Worm (Caenorhabditis elegans): ENCODE measurements around the gene F29G6.1.

F29G6.1 gene

DNA sequence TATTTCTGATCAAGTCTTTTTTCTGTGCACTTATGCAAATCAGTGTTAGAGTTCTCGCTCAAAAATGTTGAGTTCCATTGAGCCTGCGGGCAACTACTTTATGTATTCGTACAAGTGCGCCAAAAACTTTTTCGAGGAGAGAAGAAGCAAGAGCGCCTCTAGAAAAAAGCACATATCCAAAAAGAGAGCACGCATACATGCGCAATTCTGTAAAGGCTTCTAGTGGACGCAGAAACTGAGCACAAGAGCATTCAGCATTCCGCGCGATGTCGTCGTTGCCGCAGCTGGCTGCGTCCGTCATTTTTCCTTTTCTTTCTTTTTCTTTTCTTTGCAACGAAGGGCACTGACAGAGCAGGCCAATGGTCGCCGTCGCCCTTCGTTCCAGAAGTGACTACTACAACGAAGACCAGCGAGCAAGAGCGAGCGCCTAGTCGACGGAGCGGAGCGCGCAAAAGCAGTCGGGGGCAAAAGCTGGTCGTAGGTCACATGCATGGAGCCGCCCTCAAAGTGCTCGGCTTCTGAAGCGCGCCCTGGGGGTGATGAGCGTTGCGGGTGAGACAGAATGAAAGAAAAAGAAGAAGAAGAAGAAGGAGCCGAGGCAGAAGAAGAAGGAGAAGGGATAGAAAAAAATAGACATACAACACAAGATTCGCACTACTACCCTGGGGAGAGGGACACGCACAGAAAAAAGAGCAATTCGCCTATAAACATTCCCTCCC is 29.0 kb upstream of the F29G6.1 start (continued):
- TF ChIP-seq nhr-25 (tag; optimal IDR thresholded peaks at IDR 0.05) (no peak), skn-1 (tag; optimal IDR thresholded peaks at IDR 0.05) (peak; percentile 47), unc-39 (tag; optimal IDR thresholded peaks at IDR 0.05) (no peak), mml-1 (tag; optimal IDR thresholded peaks at IDR 0.05) (no peak), ama-1 (optimal IDR thresholded peaks at IDR 0.05) (peak; percentile 44), daf-12 (tag; optimal IDR thresholded peaks at IDR 0.05) (no peak), fos-1 (tag; optimal IDR thresholded peaks at IDR 0.05) (no peak), zag-1 (tag; optimal IDR thresholded peaks at IDR 0.05) (peak; percentile 56), elt-1 (tag; optimal IDR thresholded peaks at IDR 0.05) (peak; percentile 2), nhr-77 (tag; optimal IDR thresholded peaks at IDR 0.05) (no peak), hmg-11 (tag; optimal IDR thresholded peaks at IDR 0.05) (peak; percentile 69), mdl-1 (tag; optimal IDR thresholded peaks at IDR 0.05) (peak; percentile 7), nhr-237 (tag; optimal IDR thresholded peaks at IDR 0.05) (no peak), nhr-12 (tag; optimal IDR thresholded peaks at IDR 0.05) (no peak), jun-1 (tag; optimal IDR thresholded peaks at IDR 0.05) (peak; percentile 34)

DNA sequence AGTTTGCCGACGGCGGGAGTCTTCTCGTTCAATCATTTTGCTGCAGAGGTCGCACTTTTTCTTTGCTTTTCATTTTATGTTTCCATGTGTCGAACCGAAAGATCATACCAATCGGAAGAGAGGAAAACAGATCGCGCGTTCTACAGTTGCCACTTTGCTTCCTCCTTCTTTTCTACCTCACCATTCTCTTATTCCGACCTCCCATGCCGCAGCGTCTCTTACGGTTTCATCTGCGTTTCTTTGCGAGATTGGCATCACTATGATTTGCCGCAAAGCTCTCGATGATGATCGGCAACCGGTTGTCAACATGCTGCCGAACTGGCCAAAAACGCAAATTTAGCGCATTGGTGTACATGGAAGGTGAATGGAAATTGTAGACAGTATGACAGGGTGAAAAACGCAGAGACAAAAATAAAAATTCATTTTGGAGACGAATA is 27.9 kb upstream of the F29G6.1 start:
- TF ChIP-seq nfya-1 (tag; optimal IDR thresholded peaks at IDR 0.05; ENCODE audit: insufficient read depth) (peak; percentile 34), skn-1 (tag; optimal IDR thresholded peaks at IDR 0.05) (no peak), lin-39 (tag; optimal IDR thresholded peaks at IDR 0.05) (no peak), nhr-28 (tag; optimal IDR thresholded peaks at IDR 0.05) (no peak), pha-4 (tag; optimal IDR thresholded peaks at IDR 0.05) (peak; percentile 40), nhr-25 (tag; optimal IDR thresholded peaks at IDR 0.05) (peak; percentile 80), hmg-11 (tag; optimal IDR thresholded peaks at IDR 0.05) (peak; percentile 4)

DNA sequence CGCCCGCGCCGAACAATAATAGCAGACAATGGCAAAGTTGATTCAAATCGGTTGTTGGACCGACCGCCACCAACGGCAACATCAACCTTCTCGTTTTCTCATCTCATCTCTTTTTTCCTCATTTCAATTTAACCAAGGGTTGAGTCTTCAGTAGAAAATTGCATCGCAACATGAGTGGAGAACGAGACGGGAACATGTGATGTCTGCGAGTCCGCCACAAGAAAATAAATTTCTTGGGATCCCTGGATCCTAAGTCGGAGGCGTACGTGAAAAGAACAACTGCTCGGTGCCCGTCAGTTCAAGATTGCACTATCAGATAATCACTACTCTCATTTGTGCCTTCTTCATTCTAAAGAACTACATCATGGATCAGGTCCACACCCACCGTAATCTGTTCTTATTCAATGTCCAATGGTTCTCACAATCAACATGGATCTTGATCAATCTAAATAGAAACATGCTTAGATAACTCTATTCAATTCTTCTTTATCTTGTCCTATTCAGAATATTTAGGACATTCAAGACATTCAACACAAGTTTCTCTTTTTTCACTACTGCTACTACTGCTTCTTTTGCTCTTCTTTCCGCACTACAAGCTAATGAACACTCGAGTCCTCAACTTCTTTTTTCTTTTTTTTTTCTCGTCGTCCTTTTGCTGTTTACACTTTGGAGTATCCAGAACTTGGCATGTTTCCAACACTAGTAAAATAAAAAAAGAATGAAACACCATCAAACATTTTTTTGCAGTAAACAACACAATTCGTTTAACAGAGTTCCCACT is 27.3 kb upstream of the F29G6.1 start:
- peak in 1 of 3 experiments; percentile 31 for TF ChIP-seq elt-3 (tag; optimal IDR thresholded peaks at IDR 0.05)
- TF ChIP-seq egl-5 (tag; optimal IDR thresholded peaks at IDR 0.05) = peak; percentile 41
- TF ChIP-seq mdl-1 (tag; optimal IDR thresholded peaks at IDR 0.05) = no peak
- TF ChIP-seq fkh-10 (GFP tag; optimal IDR thresholded peaks at IDR 0.05) = peak; percentile 65
- peak; percentile 30 for TF ChIP-seq nfya-1 (tag; optimal IDR thresholded peaks at IDR 0.05; ENCODE audit: insufficient read depth)
- no peak for TF ChIP-seq ceh-9 (tag; optimal IDR thresholded peaks at IDR 0.05)

DNA sequence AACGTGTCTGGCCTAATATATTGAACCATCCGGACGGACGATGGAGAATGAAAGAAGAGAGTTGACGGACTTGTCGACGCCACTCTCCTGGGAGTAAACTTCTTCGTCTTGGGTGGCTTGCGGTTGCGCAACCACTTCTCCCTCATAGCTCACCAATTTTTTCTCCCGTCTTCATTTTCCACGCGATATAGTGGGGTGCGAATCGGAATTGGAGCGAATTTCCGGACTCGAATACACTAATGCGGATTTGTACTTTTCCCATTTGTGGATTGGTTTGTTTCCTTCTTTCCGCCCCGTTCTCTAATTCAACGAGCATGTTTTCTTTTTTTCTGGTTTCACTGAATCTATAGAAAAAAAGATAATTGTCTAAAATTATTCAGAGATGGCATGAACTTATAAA is 26.3 kb upstream of the F29G6.1 start:
- TF ChIP-seq lin-39 (tag; optimal IDR thresholded peaks at IDR 0.05) = peak; percentile 17
- no peak for TF ChIP-seq lsy-12 (tag; optimal IDR thresholded peaks at IDR 0.05)

DNA sequence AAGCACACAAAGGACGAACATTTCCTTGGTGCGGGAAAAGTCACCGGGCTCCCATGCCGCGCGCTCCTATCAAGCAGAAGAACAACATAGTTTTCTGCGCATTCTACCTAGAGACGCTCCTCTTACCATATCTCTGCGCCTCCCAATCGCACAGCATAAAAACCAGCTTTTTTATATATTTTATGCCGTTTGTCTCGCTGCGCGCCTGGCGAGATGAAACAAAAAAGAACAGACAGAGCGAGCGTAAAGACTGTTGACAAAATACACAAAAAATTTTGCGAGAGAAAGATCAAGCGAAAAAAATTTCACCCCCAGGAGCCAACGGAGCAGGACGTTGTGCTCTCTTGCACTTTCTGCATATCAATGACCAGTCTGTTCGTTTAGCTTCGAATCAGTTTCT is 24.3 kb upstream of the F29G6.1 start:
- TF ChIP-seq nhr-76 (tag; optimal IDR thresholded peaks at IDR 0.05) (no peak), pha-4 (tag; optimal IDR thresholded peaks at IDR 0.05) (peak; percentile 70), jun-1 (tag; optimal IDR thresholded peaks at IDR 0.05) (no peak), R02D3.7 (tag; optimal IDR thresholded peaks at IDR 0.05) (no peak), ama-1 (optimal IDR thresholded peaks at IDR 0.05) (peak; percentile 65), lin-39 (tag; optimal IDR thresholded peaks at IDR 0.05) (no peak)

DNA sequence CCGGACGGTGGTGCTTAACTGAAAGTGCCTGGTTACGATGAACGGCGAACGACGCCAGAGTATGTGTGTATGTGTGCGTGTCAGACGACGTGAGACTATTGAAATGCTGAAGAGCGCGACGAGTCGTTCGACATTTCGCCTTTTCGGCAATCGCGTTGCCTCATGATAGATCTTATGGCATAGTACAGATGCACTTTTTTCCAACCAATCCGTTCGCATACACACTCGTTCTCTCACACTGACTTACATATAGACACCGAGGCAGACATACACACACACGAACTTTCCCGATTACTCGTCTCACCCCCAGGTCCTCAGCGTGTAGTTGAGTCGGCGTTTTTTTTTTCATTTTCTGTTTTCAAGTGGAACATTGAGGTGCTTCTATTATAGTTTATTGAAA is 23.3 kb upstream of the F29G6.1 start:
- TF ChIP-seq nhr-23 (tag; optimal IDR thresholded peaks at IDR 0.05) (no peak), nfya-1 (tag; optimal IDR thresholded peaks at IDR 0.05; ENCODE audit: insufficient read depth) (peak; percentile 45), mdl-1 (tag; optimal IDR thresholded peaks at IDR 0.05) (no peak), ztf-11 (tag; optimal IDR thresholded peaks at IDR 0.05) (no peak), nhr-43 (tag; optimal IDR thresholded peaks at IDR 0.05; ENCODE audit: poor library complexity, severe bottlenecking) (peak; percentile 45), ceh-82 (tag; optimal IDR thresholded peaks at IDR 0.05) (no peak), egl-27 (tag; optimal IDR thresholded peaks at IDR 0.05) (no peak), nhr-76 (tag; optimal IDR thresholded peaks at IDR 0.05) (no peak), tbx-2 (tag; optimal IDR thresholded peaks at IDR 0.05) (peak; percentile 32), zag-1 (tag; optimal IDR thresholded peaks at IDR 0.05) (no peak), daf-12 (tag; optimal IDR thresholded peaks at IDR 0.05) (peak; percentile 77), elt-2 (tag; optimal IDR thresholded peaks at IDR 0.05) (no peak), ztf-4 (tag; optimal IDR thresholded peaks at IDR 0.05) (no peak), snpc-4 (tag; optimal IDR thresholded peaks at IDR 0.05) (no peak), lin-39 (tag; optimal IDR thresholded peaks at IDR 0.05) (peak; percentile 34), nhr-12 (tag; optimal IDR thresholded peaks at IDR 0.05) (no peak), sea-2 (GFP tag; optimal IDR thresholded peaks at IDR 0.05) (no peak), ama-1 (optimal IDR thresholded peaks at IDR 0.05) (no peak), unc-62 (GFP tag; optimal IDR thresholded peaks at IDR 0.05) (peak; percentile 49), nhr-25 (tag; optimal IDR thresholded peaks at IDR 0.05) (peak; percentile 93), pha-4 (tag; optimal IDR thresholded peaks at IDR 0.05) (peak; percentile 56), jun-1 (tag; optimal IDR thresholded peaks at IDR 0.05) (no peak), pqm-1 (tag; optimal IDR thresholded peaks at IDR 0.05) (no peak), aly-2 (tag; optimal IDR thresholded peaks at IDR 0.05) (no peak)
